Worm (Caenorhabditis elegans) whole organism, young adult: ENCODE measurements around the gene sre-8.

Source experiments
- B0261.1 ChIP-seq: sonication (generic microtip); optimal IDR thresholded peaks from 2 replicates; lab custom pipeline; 2016; ENCODE audit warnings: mild to moderate bottlenecking, missing genetic modification characterization, moderate library complexity, missing compliant biosample characterization
- D2030.7 ChIP-seq: fragments of 200-800 bp; sonication (Bioruptor generic); IDR thresholded peaks from 2 replicates; pipeline ENCODE4 v1.3.6; 2022; ENCODE audit warnings: missing genetic modification reagents, missing genetic modification characterization, missing compliant biosample characterization
- F52B5.7 ChIP-seq: sonication (generic microtip); optimal IDR thresholded peaks from 2 replicates; lab custom pipeline; 2016; ENCODE audit warnings: mild to moderate bottlenecking, missing genetic modification characterization, missing compliant biosample characterization
- F55B11.4 ChIP-seq: sonication (generic microtip); optimal IDR thresholded peaks from 2 replicates; lab custom pipeline; 2016; ENCODE audit warnings: missing compliant biosample characterization, missing genetic modification characterization, borderline replicate concordance; ENCODE audit not compliant: insufficient read depth
- T07F8.4 ChIP-seq: sonication (generic microtip); optimal IDR thresholded peaks from 2 replicates; lab custom pipeline; 2016; ENCODE audit warnings: mild to moderate bottlenecking, missing genetic modification characterization, moderate library complexity, missing compliant biosample characterization
- cebp-2 ChIP-seq: fragments of 200-800 bp; sonication (Bioruptor generic); IDR thresholded peaks from 2 replicates; pipeline ENCODE4 v1.3.6; 2022; ENCODE audit warnings: missing genetic modification characterization, missing compliant biosample characterization
- lag-1 ChIP-seq: fragments of 200-800 bp; sonication (Bioruptor generic); IDR thresholded peaks from 2 replicates; pipeline ENCODE4 v1.3.6; 2022; ENCODE audit warnings: missing genetic modification reagents, missing genetic modification characterization, missing compliant biosample characterization
- nfyb-1 ChIP-seq: fragments of 200-800 bp; sonication (Bioruptor generic); IDR thresholded peaks from 2 replicates; pipeline ENCODE4 v1.3.6; 2022; ENCODE audit warnings: missing genetic modification reagents, missing genetic modification characterization, missing compliant biosample characterization
- pha-4 ChIP-seq: fragments of 150-350 bp; sonication (generic microtip); optimal IDR thresholded peaks from 2 replicates; lab custom pipeline; 2014; ENCODE audit warnings: missing biosample characterization, missing genetic modification reagents, missing genetic modification characterization
- rpc-1 ChIP-seq, 2 experiments: fragments of 150-350 bp in 1 of 2; sonication (generic microtip) in 1 of 2; optimal IDR thresholded peaks; 2 replicates each; lab custom pipeline; 2014 to 2018; ENCODE audit warnings: missing biosample characterization in 1 of 2, missing genetic modification characterization in 1 of 2, missing genetic modification reagents in 1 of 2, missing genotype in 1 of 2
- snpc-4 ChIP-seq, 5 experiments: fragments of 150-350 bp in 1 of 5; sonication (generic microtip) in 4 of 5; optimal IDR thresholded peaks; 2 replicates each; lab custom pipeline; 2014 to 2018; ENCODE audit warnings: missing genetic modification characterization in 5 of 5, missing biosample characterization in 3 of 5, antibody characterized with exemption in 2 of 5, mild to moderate bottlenecking in 2 of 5, missing compliant biosample characterization in 2 of 5, missing genotype in 2 of 5, moderate library complexity in 2 of 5, missing genetic modification reagents in 1 of 5

ce11 chrV:14243904-14244303 is 13.0 kb upstream of the sre-8 start, which contains the start of gene sre-7:
- no peak for TF ChIP-seq snpc-4 (GFP tag; optimal IDR thresholded peaks at IDR 0.05; lab: Kevin White, UChicago)
- no peak for TF ChIP-seq snpc-4 (tag; optimal IDR thresholded peaks at IDR 0.05; lab: Kevin White, UChicago)
- no peak for TF ChIP-seq pha-4
- TF ChIP-seq B0261.1 (tag; lab: Kevin White, UChicago): no peak
- TF ChIP-seq D2030.7 (GFP tag; lab: Robert Waterston, UW): no peak
- TF ChIP-seq lag-1 (GFP tag; lab: Robert Waterston, UW): no peak
- TF ChIP-seq F52B5.7 (tag; lab: Kevin White, UChicago): no peak
- TF ChIP-seq nfyb-1: no peak
- TF ChIP-seq rpc-1 (optimal IDR thresholded peaks at IDR 0.05; lab: Kevin White, UChicago): no peak
- no peak for TF ChIP-seq rpc-1 (tag; optimal IDR thresholded peaks at IDR 0.05; lab: Kevin White, UChicago)
- TF ChIP-seq F55B11.4 (tag; lab: Kevin White, UChicago): no peak
- TF ChIP-seq cebp-2: no peak
- TF ChIP-seq T07F8.4: no peak
